Worm (Caenorhabditis elegans): ENCODE data around the gene try-10.

DNA sequence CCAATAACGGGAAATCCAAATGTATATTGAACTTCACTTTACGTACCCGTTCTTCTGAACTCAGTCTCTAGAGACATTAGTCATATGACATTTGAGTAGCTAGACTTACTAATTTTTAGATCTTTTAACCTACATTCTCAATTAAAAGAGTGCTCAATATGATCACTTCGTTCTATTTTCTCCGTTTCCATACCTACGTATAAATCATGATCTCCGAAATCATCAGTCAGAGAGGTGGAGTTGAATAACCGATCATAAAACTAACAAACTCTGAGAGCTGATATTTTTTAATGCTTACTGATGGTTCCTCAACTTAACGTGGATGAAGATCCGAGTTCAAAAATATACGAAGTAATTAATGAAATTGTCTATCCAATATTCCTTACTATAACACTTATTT, 49.0 kb downstream of the try-10 start, which contains the start of gene srd-35:
- TF ChIP-seq efl-1 (GFP tag; optimal IDR thresholded peaks at IDR 0.05): no peak
- TF ChIP-seq rpc-1 (optimal IDR thresholded peaks at IDR 0.05): no peak
- no peak for TF ChIP-seq rpc-1 (tag; optimal IDR thresholded peaks at IDR 0.05)
- TF ChIP-seq F57C9.4 (tag; optimal IDR thresholded peaks at IDR 0.05): no peak
- TF ChIP-seq mcd-1 (GFP tag; IDR thresholded peaks at IDR 0.05): no peak
- no peak for TF ChIP-seq ceh-40 (GFP tag; IDR thresholded peaks at IDR 0.05)
- TF ChIP-seq nhr-80 (tag; optimal IDR thresholded peaks at IDR 0.05): no peak
- TF ChIP-seq egrh-3 (GFP tag; IDR thresholded peaks at IDR 0.05): no peak
- no peak for TF ChIP-seq snpc-4 (GFP tag; optimal IDR thresholded peaks at IDR 0.05)
- TF ChIP-seq snpc-4 (tag; optimal IDR thresholded peaks at IDR 0.05): no peak
- TF ChIP-seq let-526 (GFP tag; IDR thresholded peaks at IDR 0.05): no peak
- TF ChIP-seq lir-1 (GFP tag; conservative IDR thresholded peaks at IDR 0.05): no peak
- no peak for TF ChIP-seq B0336.3 (GFP tag; IDR thresholded peaks at IDR 0.05)
- TF ChIP-seq unc-62 (GFP tag; optimal IDR thresholded peaks at IDR 0.05): no peak
- no peak for TF ChIP-seq F57A8.1 (GFP tag; optimal IDR thresholded peaks at IDR 0.05)

Measured in whole organism, young adult.